Worm (Caenorhabditis elegans): ENCODE data around the gene C46A5.4.

The C46A5.4 gene

DNA sequence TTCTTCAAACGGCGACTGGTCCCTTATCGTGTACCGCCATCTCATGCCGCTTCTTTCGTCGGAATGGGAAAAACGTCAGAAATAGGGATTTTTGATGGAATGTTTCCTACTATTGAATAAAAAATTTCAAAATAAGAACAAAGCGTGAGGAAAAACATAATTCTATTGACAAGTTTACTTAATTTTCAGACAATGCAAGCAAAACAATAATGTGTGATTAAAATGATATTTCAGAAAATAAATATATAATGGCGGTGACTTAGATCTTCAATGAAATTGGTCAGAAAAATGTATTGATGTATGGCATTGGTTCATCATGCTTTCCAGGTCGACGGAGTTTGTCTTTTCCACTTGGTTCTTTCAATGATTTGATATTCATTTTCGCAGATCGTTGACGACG lies 37.6 kb upstream of the C46A5.4 start, which contains the start of gene ntp-1:
Gene ntp-1 (minus strand): TSS at position 101 of the 400 bp plus-strand sequence.
- TF ChIP-seq ceh-28 (tag; optimal IDR thresholded peaks at IDR 0.05) (no peak), nhr-67 (tag; optimal IDR thresholded peaks at IDR 0.05) (no peak), mdl-1 (tag; optimal IDR thresholded peaks at IDR 0.05) (no peak), nhr-77 (tag; optimal IDR thresholded peaks at IDR 0.05) (no peak), nhr-25 (tag; optimal IDR thresholded peaks at IDR 0.05) (no peak), unc-39 (tag; optimal IDR thresholded peaks at IDR 0.05) (no peak), nhr-11 (tag; optimal IDR thresholded peaks at IDR 0.05) (no peak), ceh-16 (tag; optimal IDR thresholded peaks at IDR 0.05) (no peak), daf-12 (tag; optimal IDR thresholded peaks at IDR 0.05) (no peak), ztf-4 (tag; optimal IDR thresholded peaks at IDR 0.05) (no peak), jun-1 (tag; optimal IDR thresholded peaks at IDR 0.05) (no peak)

DNA sequence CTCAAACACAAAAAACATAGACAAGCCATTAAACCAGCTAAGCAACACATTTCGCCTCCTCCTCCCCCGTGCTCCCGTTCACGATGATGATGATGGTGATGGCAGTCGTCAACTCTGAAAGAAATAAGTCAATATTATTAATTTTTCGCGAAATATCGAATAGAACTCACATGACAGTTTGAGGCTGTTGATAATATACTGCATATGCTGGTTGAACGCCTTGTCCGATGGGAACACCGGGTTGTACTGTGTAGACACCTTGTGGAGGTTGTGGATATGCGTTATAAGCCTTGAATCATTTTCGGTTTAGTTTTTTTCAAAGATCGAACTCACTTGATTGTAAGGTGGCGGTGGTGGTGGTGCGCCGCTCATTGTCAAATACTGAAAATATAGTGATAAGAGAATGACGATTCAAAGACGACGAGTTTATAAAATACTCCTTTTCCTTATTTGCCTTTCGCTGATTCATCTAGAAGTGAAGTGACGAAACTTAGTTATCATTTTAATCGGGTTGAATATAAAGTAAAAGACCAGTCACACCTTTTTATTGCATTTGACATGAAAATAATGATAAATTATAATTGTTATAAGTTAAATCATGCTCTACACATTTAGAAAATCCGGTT lies 34.8 kb upstream of the C46A5.4 start, which contains the start of gene C33H5.13:
Gene C33H5.13 (minus strand): TSS at position 443 of the 626 bp plus-strand sequence.
- TF ChIP-seq pha-4 (tag; optimal IDR thresholded peaks at IDR 0.05) (peak; percentile 49), daf-12 (tag; optimal IDR thresholded peaks at IDR 0.05) (no peak), elt-2 (tag; optimal IDR thresholded peaks at IDR 0.05) (peak; percentile 79), fkh-10 (GFP tag; optimal IDR thresholded peaks at IDR 0.05) (no peak), ztf-11 (tag; optimal IDR thresholded peaks at IDR 0.05) (no peak), pqm-1 (tag; optimal IDR thresholded peaks at IDR 0.05) (peak; percentile 73), aly-2 (tag; optimal IDR thresholded peaks at IDR 0.05) (no peak), ceh-9 (tag; optimal IDR thresholded peaks at IDR 0.05) (no peak), elt-3 (tag; optimal IDR thresholded peaks at IDR 0.05) (no peak), fkh-2 (tag; optimal IDR thresholded peaks at IDR 0.05) (no peak)

DNA sequence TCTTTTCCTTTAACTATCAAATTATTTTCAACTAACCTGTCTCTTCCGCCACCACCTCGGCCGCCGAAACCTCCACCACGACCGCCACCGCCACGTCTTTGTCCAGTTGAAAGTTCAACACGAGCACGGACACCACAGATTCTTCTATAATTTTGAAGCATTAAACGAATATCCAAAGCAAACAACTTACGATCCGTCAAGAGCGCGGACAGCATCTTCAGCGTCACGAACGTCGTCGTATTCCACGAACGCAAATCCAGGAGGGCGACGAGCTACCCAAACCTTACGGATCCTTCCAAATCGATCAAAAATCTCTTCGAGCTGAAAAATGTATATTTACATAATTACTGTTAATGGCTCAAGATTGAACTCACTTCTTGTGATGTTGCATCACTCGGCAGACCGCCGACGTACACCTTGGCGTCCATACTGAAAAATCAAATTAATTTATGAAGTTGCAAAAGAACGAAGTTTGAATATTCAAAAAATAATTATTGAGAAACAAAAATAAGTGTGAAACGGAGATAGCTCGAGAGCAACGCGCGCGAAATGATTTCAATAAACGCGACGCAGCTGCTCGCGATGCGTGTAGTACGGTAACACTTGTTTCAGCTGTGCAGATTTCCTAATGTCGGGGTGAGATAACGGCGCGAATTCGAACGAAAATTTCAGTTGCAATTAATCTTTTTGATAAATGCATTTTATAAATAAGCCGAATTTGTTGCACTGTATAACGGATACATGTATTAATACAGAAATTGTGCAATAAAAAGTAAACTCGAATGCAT lies 33.9 kb upstream of the C46A5.4 start, which contains the start of gene rsp-6:
Gene rsp-6 (minus strand): TSS at position 429 of the 788 bp plus-strand sequence.
- TF ChIP-seq pqm-1 (tag; optimal IDR thresholded peaks at IDR 0.05) = peak; percentile 44
- peak; percentile 98 for TF ChIP-seq lin-39 (tag; optimal IDR thresholded peaks at IDR 0.05)
- TF ChIP-seq nhr-23 (tag; optimal IDR thresholded peaks at IDR 0.05) = peak; percentile 73
- no peak for TF ChIP-seq nhr-76 (tag; optimal IDR thresholded peaks at IDR 0.05)
- TF ChIP-seq lin-15B (tag; optimal IDR thresholded peaks at IDR 0.05) = peak; percentile 97
- TF ChIP-seq egl-5 (tag; optimal IDR thresholded peaks at IDR 0.05) = peak; percentile 96
- TF ChIP-seq hmg-11 (tag; optimal IDR thresholded peaks at IDR 0.05) = peak; percentile 66
- TF ChIP-seq ceh-28 (tag; optimal IDR thresholded peaks at IDR 0.05) = peak; percentile 40
- TF ChIP-seq nhr-43 (tag; optimal IDR thresholded peaks at IDR 0.05; ENCODE audit: poor library complexity, severe bottlenecking) = peak; percentile 64
- TF ChIP-seq jun-1 (tag; optimal IDR thresholded peaks at IDR 0.05) = peak; percentile 59
- TF ChIP-seq ztf-11 (tag; optimal IDR thresholded peaks at IDR 0.05) = no peak
- peak; percentile 78 for TF ChIP-seq nhr-25 (tag; optimal IDR thresholded peaks at IDR 0.05)
- peak; percentile 28 for TF ChIP-seq unc-62 (GFP tag; optimal IDR thresholded peaks at IDR 0.05)
- no peak for TF ChIP-seq ZK546.5 (tag; optimal IDR thresholded peaks at IDR 0.05)
- peak; percentile 57 for TF ChIP-seq elt-1 (tag; optimal IDR thresholded peaks at IDR 0.05)
- TF ChIP-seq elt-2 (tag; optimal IDR thresholded peaks at IDR 0.05) = peak; percentile 65
- TF ChIP-seq nhr-12 (tag; optimal IDR thresholded peaks at IDR 0.05) = no peak
- no peak for TF ChIP-seq fos-1 (tag; optimal IDR thresholded peaks at IDR 0.05)
- TF ChIP-seq nhr-11 (tag; optimal IDR thresholded peaks at IDR 0.05) = peak; percentile 28
- TF ChIP-seq unc-39 (tag; optimal IDR thresholded peaks at IDR 0.05) = no peak
- no peak for TF ChIP-seq daf-12 (tag; optimal IDR thresholded peaks at IDR 0.05)
- no peak for TF ChIP-seq nhr-28 (tag; optimal IDR thresholded peaks at IDR 0.05)
- no peak for TF ChIP-seq mml-1 (tag; optimal IDR thresholded peaks at IDR 0.05)
- no peak for TF ChIP-seq fkh-10 (GFP tag; optimal IDR thresholded peaks at IDR 0.05)
- peak; percentile 68 for TF ChIP-seq R02D3.7 (tag; optimal IDR thresholded peaks at IDR 0.05)
- peak; percentile 98 for TF ChIP-seq nfya-1 (tag; optimal IDR thresholded peaks at IDR 0.05; ENCODE audit: insufficient read depth)
- no peak for TF ChIP-seq zag-1 (tag; optimal IDR thresholded peaks at IDR 0.05)
- no peak for TF ChIP-seq tbx-2 (tag; optimal IDR thresholded peaks at IDR 0.05)
- TF ChIP-seq pha-4 (tag; optimal IDR thresholded peaks at IDR 0.05) = peak; percentile 97
- TF ChIP-seq nhr-77 (tag; optimal IDR thresholded peaks at IDR 0.05) = peak; percentile 4
- TF ChIP-seq ama-1 (optimal IDR thresholded peaks at IDR 0.05) = peak; percentile 75
- TF ChIP-seq egl-27 (tag; optimal IDR thresholded peaks at IDR 0.05) = peak; percentile 9
- TF ChIP-seq snpc-4 (tag; optimal IDR thresholded peaks at IDR 0.05) = peak; percentile 82
- peak; percentile 58 for TF ChIP-seq lsy-12 (tag; optimal IDR thresholded peaks at IDR 0.05)
- no peak for TF ChIP-seq fkh-2 (tag; optimal IDR thresholded peaks at IDR 0.05)
- no peak for TF ChIP-seq ceh-9 (tag; optimal IDR thresholded peaks at IDR 0.05)
- peak; percentile 90 for TF ChIP-seq skn-1 (tag; optimal IDR thresholded peaks at IDR 0.05)

Measured in whole organism, L3 larva.